Worm (Caenorhabditis elegans) whole organism, L1 larva: ENCODE results near the gene Y57G7A.3.

Experiments
- C04F5.9 ChIP-seq: sonication (generic microtip); optimal IDR thresholded peaks from 2 replicates; lab custom pipeline; 2016; ENCODE audit warnings: missing genetic modification characterization, missing compliant biosample characterization
- C16A3.4 ChIP-seq: fragments of 150-350 bp; optimal IDR thresholded peaks from 2 replicates; lab custom pipeline; 2014; ENCODE audit warnings: missing biosample characterization, missing genetic modification characterization
- F16B12.6 ChIP-seq: fragments of 150-350 bp; optimal IDR thresholded peaks from 2 replicates; lab custom pipeline; 2014; ENCODE audit warnings: missing biosample characterization, missing genetic modification characterization
- aha-1 ChIP-seq: fragments of 150-350 bp; optimal IDR thresholded peaks from 2 replicates; lab custom pipeline; 2014; ENCODE audit warnings: missing biosample characterization, missing genetic modification characterization
- alr-1 ChIP-seq: fragments of 200-800 bp; sonication (Bioruptor generic); optimal IDR thresholded peaks from 2 replicates; lab custom pipeline; 2018; ENCODE audit warnings: borderline replicate concordance, mild to moderate bottlenecking, missing genetic modification characterization, missing compliant biosample characterization
- ama-1 ChIP-seq: fragments of 150-350 bp; optimal IDR thresholded peaks from 2 replicates; lab custom pipeline; 2014
- blmp-1 ChIP-seq: fragments of 150-350 bp; optimal IDR thresholded peaks from 2 replicates; lab custom pipeline; 2014; ENCODE audit warnings: missing biosample characterization, missing genetic modification characterization
- ceh-63 ChIP-seq: fragments of 200-800 bp; sonication (Bioruptor generic); optimal IDR thresholded peaks from 2 replicates; lab custom pipeline; 2018; ENCODE audit warnings: mild to moderate bottlenecking, missing genetic modification characterization, missing compliant biosample characterization
- ceh-8 ChIP-seq: fragments of 200-800 bp; sonication (Bioruptor generic); optimal IDR thresholded peaks from 2 replicates; lab custom pipeline; 2018; ENCODE audit warnings: mild to moderate bottlenecking, missing genetic modification characterization, moderate library complexity, missing compliant biosample characterization
- ceh-88 ChIP-seq: fragments of 200-800 bp; sonication (Bioruptor generic); IDR thresholded peaks from 2 replicates; pipeline ENCODE4 v1.3.6; 2022; ENCODE audit warnings: missing genetic modification characterization, missing compliant biosample characterization
- ceh-90 ChIP-seq: sonication (generic microtip); optimal IDR thresholded peaks from 2 replicates; lab custom pipeline; 2016; ENCODE audit warnings: missing genetic modification characterization, missing compliant biosample characterization
- ces-1 ChIP-seq: fragments of 150-350 bp; optimal IDR thresholded peaks from 2 replicates; lab custom pipeline; 2014; ENCODE audit warnings: missing biosample characterization, missing genetic modification reagents, missing genetic modification characterization
- dsc-1 ChIP-seq: sonication (generic microtip); optimal IDR thresholded peaks from 2 replicates; lab custom pipeline; 2016; ENCODE audit warnings: mild to moderate bottlenecking, missing genetic modification characterization, missing compliant biosample characterization
- efl-1 ChIP-seq, 4 experiments: fragments of 150-350 bp; optimal IDR thresholded peaks in 3 of 4; peaks in 1 of 4; 1 replicate in 1 of 4; 2 replicates in 3 of 4; lab custom pipeline; 2014; ENCODE audit warnings: missing biosample characterization in 2 of 4, missing genetic modification characterization in 2 of 4, missing genetic modification reagents in 2 of 4
- egl-13 ChIP-seq: sonication (generic microtip); optimal IDR thresholded peaks from 2 replicates; lab custom pipeline; 2016; ENCODE audit warnings: missing genotype, missing genetic modification reagents, missing genetic modification characterization, missing compliant biosample characterization
- egl-27 ChIP-seq, 2 experiments: fragments of 150-350 bp in 1 of 2; sonication (generic microtip); optimal IDR thresholded peaks; 3 replicates each; lab custom pipeline; 2017 to 2018; ENCODE audit warnings: missing biosample characterization in 2 of 2, missing genetic modification characterization in 2 of 2, missing genetic modification reagents in 2 of 2
- fkh-10 ChIP-seq: sonication (generic microtip); optimal IDR thresholded peaks from 2 replicates; lab custom pipeline; 2017; ENCODE audit warnings: missing biosample characterization, missing genetic modification reagents, missing genetic modification characterization
- fkh-8 ChIP-seq: sonication (generic microtip); optimal IDR thresholded peaks from 2 replicates; lab custom pipeline; 2016; ENCODE audit warnings: mild to moderate bottlenecking, missing genetic modification characterization, missing compliant biosample characterization
- fos-1 ChIP-seq: fragments of 150-350 bp; optimal IDR thresholded peaks from 2 replicates; lab custom pipeline; 2014; ENCODE audit warnings: missing biosample characterization, missing genetic modification characterization
- grh-1 ChIP-seq: fragments of 200-800 bp; sonication (Bioruptor generic); IDR thresholded peaks from 2 replicates; pipeline ENCODE4 v1.3.6; 2022; ENCODE audit warnings: missing genetic modification reagents, missing genetic modification characterization, missing compliant biosample characterization
- hpl-2 ChIP-seq: fragments of 150-350 bp; optimal IDR thresholded peaks from 2 replicates; lab custom pipeline; 2014; ENCODE audit warnings: missing biosample characterization, missing genetic modification reagents, missing genetic modification characterization
- isw-1 ChIP-seq: fragments of 200-800 bp; sonication (Bioruptor generic); IDR thresholded peaks from 2 replicates; pipeline ENCODE4 v1.3.6; 2022; ENCODE audit warnings: missing genetic modification characterization, missing compliant biosample characterization
- lin-13 ChIP-seq: fragments of 150-350 bp; optimal IDR thresholded peaks from 2 replicates; lab custom pipeline; 2014; ENCODE audit warnings: missing biosample characterization, missing genetic modification reagents, missing genetic modification characterization
- lin-15B ChIP-seq: fragments of 150-350 bp; sonication (generic microtip); optimal IDR thresholded peaks from 3 replicates; lab custom pipeline; 2014; ENCODE audit warnings: missing biosample characterization, missing genetic modification characterization
- lin-35 ChIP-seq, 2 experiments: fragments of 150-350 bp; optimal IDR thresholded peaks; 2 replicates each; lab custom pipeline; 2014; ENCODE audit warnings: missing biosample characterization in 2 of 2, missing genetic modification characterization in 2 of 2, missing genetic modification reagents in 2 of 2
- lin-39 ChIP-seq: fragments of 150-350 bp; optimal IDR thresholded peaks from 2 replicates; lab custom pipeline; 2014; ENCODE audit warnings: missing biosample characterization, missing genetic modification reagents, missing genetic modification characterization
- lsy-2 ChIP-seq, 2 experiments: fragments of 150-350 bp; optimal IDR thresholded peaks; 2 replicates each; lab custom pipeline; 2014; ENCODE audit warnings: missing biosample characterization in 2 of 2, missing genetic modification characterization in 2 of 2
- nhr-11 ChIP-seq: fragments of 150-350 bp; optimal IDR thresholded peaks from 2 replicates; lab custom pipeline; 2014; ENCODE audit warnings: missing biosample characterization, missing genetic modification characterization
- nhr-20 ChIP-seq: sonication (generic microtip); optimal IDR thresholded peaks from 2 replicates; lab custom pipeline; 2016; ENCODE audit warnings: mild to moderate bottlenecking, missing genetic modification characterization, missing compliant biosample characterization
- nhr-28 ChIP-seq: fragments of 150-350 bp; optimal IDR thresholded peaks from 2 replicates; lab custom pipeline; 2014; ENCODE audit warnings: missing biosample characterization, missing genetic modification characterization
- nhr-76 ChIP-seq: sonication (generic microtip); optimal IDR thresholded peaks from 2 replicates; lab custom pipeline; 2017; ENCODE audit warnings: missing biosample characterization, missing genetic modification characterization
- nhr-84 ChIP-seq: sonication (generic microtip); optimal IDR thresholded peaks from 2 replicates; lab custom pipeline; 2017; ENCODE audit warnings: missing biosample characterization, missing genetic modification characterization
- pax-3 ChIP-seq: fragments of 200-800 bp; sonication (Bioruptor generic); optimal IDR thresholded peaks from 2 replicates; lab custom pipeline; 2018; ENCODE audit warnings: mild to moderate bottlenecking, missing genetic modification characterization, moderate library complexity, missing compliant biosample characterization
- skn-1 ChIP-seq: fragments of 150-350 bp; optimal IDR thresholded peaks from 2 replicates; lab custom pipeline; 2014; ENCODE audit warnings: missing biosample characterization, missing genetic modification characterization
- sup-37 ChIP-seq: fragments of 200-800 bp; sonication (Bioruptor generic); optimal IDR thresholded peaks from 2 replicates; lab custom pipeline; 2018; ENCODE audit warnings: mild to moderate bottlenecking, missing genetic modification characterization, missing compliant biosample characterization
- unc-30 ChIP-seq: sonication (generic microtip); optimal IDR thresholded peaks from 2 replicates; lab custom pipeline; 2017; ENCODE audit warnings: missing biosample characterization, missing genetic modification characterization
- unc-86 ChIP-seq: sonication (generic microtip); optimal IDR thresholded peaks from 2 replicates; lab custom pipeline; 2016; ENCODE audit warnings: missing genetic modification characterization, missing compliant biosample characterization
- vab-15 ChIP-seq: sonication (generic microtip); optimal IDR thresholded peaks from 2 replicates; lab custom pipeline; 2017; ENCODE audit warnings: missing genotype, mild to moderate bottlenecking, missing genetic modification characterization, missing compliant biosample characterization
- xbp-1 ChIP-seq: sonication (generic microtip); optimal IDR thresholded peaks from 2 replicates; lab custom pipeline; 2016; ENCODE audit warnings: missing genetic modification characterization, missing compliant biosample characterization
- ztf-11 ChIP-seq, 2 experiments: sonication (generic microtip); optimal IDR thresholded peaks; 2 replicates each; lab custom pipeline; 2016 to 2017; ENCODE audit warnings: missing genetic modification characterization in 2 of 2, missing biosample characterization in 1 of 2, missing compliant biosample characterization in 1 of 2

Gene Y57G7A.3

DNA sequence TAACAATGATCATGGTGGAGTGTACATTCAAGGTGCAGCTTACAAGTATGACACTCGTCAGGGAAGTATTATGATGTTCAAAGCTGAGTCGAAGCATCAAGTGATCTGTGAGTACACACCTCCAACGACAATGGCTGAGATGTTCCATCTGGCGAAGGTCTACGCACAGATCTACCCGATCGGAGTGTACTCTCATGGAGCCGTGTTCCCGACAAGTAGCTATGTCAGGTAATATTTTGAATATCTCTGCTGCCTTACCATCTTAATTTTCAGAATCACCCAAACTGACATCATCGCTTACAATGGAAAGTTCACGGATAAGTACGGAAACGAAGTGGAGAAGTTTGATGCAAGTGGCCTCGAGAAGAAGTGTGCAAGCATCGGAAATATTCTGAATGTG is 28.8 kb upstream of the Y57G7A.3 start:
- TF ChIP-seq fkh-8 (tag; lab: Kevin White, UChicago) (no peak), ama-1 (lab: Kevin White, UChicago) (no peak), blmp-1 (tag; lab: Kevin White, UChicago) (no peak), unc-30 (tag; lab: Kevin White, UChicago) (no peak)

DNA sequence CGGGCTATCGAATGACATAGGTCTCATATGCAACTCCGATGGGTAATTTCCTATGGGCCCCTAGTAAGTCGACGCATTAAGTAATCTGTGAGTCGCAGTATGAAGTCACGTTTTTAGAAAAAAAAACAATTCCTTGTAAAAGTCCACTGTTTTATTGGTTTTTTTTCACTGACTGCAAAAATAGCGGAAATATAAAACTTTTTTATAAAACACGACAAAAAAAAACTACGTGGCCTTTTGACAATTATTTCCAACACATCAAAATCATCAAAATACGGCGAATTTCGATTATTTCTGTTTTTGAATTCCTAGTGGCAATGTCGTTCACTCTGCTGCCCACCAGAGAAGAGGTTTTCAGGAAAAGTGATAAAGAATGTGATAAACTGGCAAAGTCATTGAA is 26.9 kb upstream of the Y57G7A.3 start, which contains the start of gene clpr-2:
clpr-2 (plus strand) TSS at position 301 of the 400 bp plus-strand sequence.
- TF ChIP-seq sup-37 (GFP tag; lab: Kevin White, UChicago) (no peak), ceh-63 (GFP tag; lab: Kevin White, UChicago) (no peak), nhr-11 (tag; lab: Kevin White, UChicago) (no peak), ceh-8 (no peak), xbp-1 (no peak), ceh-88 (GFP tag; lab: Robert Waterston, UW) (no peak), lin-13 (no peak), grh-1 (GFP tag; lab: Robert Waterston, UW) (no peak), lin-35 (GFP tag; optimal IDR thresholded peaks at IDR 0.05; lab: Kevin White, UChicago) (no peak), unc-30 (tag; lab: Kevin White, UChicago) (no peak), nhr-76 (tag; lab: Kevin White, UChicago) (no peak), unc-86 (tag; lab: Kevin White, UChicago) (no peak), pax-3 (tag; lab: Kevin White, UChicago) (no peak), nhr-84 (tag; lab: Kevin White, UChicago) (no peak), vab-15 (tag; lab: Kevin White, UChicago) (no peak), nhr-20 (no peak), egl-27 (tag; optimal IDR thresholded peaks at IDR 0.05; lab: Kevin White, UChicago) (no peak), alr-1 (tag; lab: Kevin White, UChicago) (no peak), lsy-2 (tag; optimal IDR thresholded peaks at IDR 0.05; lab: Kevin White, UChicago) (no peak)

DNA sequence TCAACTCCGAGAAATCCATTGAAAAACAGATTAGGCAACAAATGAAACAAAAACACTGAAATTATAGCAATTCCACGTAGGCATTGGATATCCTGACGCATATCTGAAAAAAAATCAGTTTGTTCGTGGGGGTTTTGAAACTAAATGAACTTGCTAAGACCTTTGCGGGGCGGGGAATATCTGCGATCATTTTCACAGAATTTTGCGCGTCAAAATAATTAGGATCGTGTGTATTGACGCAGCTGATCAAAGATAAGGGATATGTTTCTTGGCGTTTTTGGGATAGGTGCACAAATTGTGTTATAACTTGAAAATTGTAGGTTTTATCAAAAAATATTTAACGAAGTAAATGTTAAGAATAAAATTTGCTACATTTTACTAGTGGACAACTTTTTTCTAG is 18.8 kb upstream of the Y57G7A.3 start, which contains the start of gene oac-30:
oac-30 (minus strand) TSS at position 101 of the 400 bp plus-strand sequence.
- TF ChIP-seq ceh-90 (tag; lab: Kevin White, UChicago) (no peak), lin-15B (no peak), alr-1 (tag; lab: Kevin White, UChicago) (no peak), fkh-10 (no peak), fos-1 (no peak), dsc-1 (tag; lab: Kevin White, UChicago) (no peak), nhr-28 (tag; lab: Kevin White, UChicago) (no peak), isw-1 (GFP tag; lab: Robert Waterston, UW) (no peak), skn-1 (tag; lab: Kevin White, UChicago) (no peak), aha-1 (no peak), F16B12.6 (no peak), ces-1 (GFP tag; lab: Kevin White, UChicago) (no peak), C04F5.9 (tag; lab: Kevin White, UChicago) (no peak), lin-39 (tag; lab: Kevin White, UChicago) (no peak), hpl-2 (GFP tag; lab: Kevin White, UChicago) (no peak), egl-13 (tag; lab: Kevin White, UChicago) (no peak), C16A3.4 (no peak), ceh-8 (no peak)

- TF ChIP-seq efl-1 (optimal IDR thresholded peaks at IDR 0.05; lab: Kevin White, UChicago) = no peak
- peak in 1 of 2 experiments; percentile 43 for TF ChIP-seq efl-1 (GFP tag; optimal IDR thresholded peaks at IDR 0.05 in 1 of 2; lab: Kevin White, UChicago)
- TF ChIP-seq ztf-11 (tag; optimal IDR thresholded peaks at IDR 0.05; lab: Kevin White, UChicago) = no peak
- TF ChIP-seq, all 84 proteins: peak for 1
Measured at ce11 chrII:1271814-1272213, 13.8 kb upstream of the Y57G7A.3 start, which contains the start of gene srw-66. Gene srw-66 (minus strand): TSS chrII:1271914.
